Worm (Caenorhabditis elegans) whole organism, L2 larva: ENCODE data around the gene ugt-9.

Experiments
- C34F6.9 ChIP-seq: fragments of 150-350 bp; optimal IDR thresholded peaks from 2 replicates; lab custom pipeline; 2014; ENCODE audit warnings: missing biosample characterization, missing genetic modification characterization
- F13H6.1 ChIP-seq: sonication (generic microtip); optimal IDR thresholded peaks from 2 replicates; lab custom pipeline; 2016; ENCODE audit warnings: missing genetic modification characterization, missing compliant biosample characterization
- alr-1 ChIP-seq: fragments of 150-350 bp; optimal IDR thresholded peaks from 2 replicates; lab custom pipeline; 2014; ENCODE audit warnings: missing biosample characterization, missing genetic modification characterization
- aly-2 ChIP-seq: fragments of 150-350 bp; optimal IDR thresholded peaks from 2 replicates; lab custom pipeline; 2014; ENCODE audit warnings: missing biosample characterization, missing genetic modification characterization
- ceh-16 ChIP-seq: fragments of 150-350 bp; optimal IDR thresholded peaks from 2 replicates; lab custom pipeline; 2014; ENCODE audit warnings: missing biosample characterization, missing genetic modification characterization
- ceh-82 ChIP-seq: fragments of 150-350 bp; optimal IDR thresholded peaks from 2 replicates; lab custom pipeline; 2014; ENCODE audit warnings: missing biosample characterization, missing genetic modification characterization
- crh-2 ChIP-seq: sonication (generic microtip); optimal IDR thresholded peaks from 2 replicates; lab custom pipeline; 2017; ENCODE audit warnings: missing biosample characterization, missing genetic modification characterization
- elt-1 ChIP-seq: fragments of 150-350 bp; optimal IDR thresholded peaks from 2 replicates; lab custom pipeline; 2014; ENCODE audit warnings: missing biosample characterization, missing genetic modification characterization
- elt-3 ChIP-seq: sonication (generic microtip); optimal IDR thresholded peaks from 2 replicates; lab custom pipeline; 2017; ENCODE audit warnings: missing biosample characterization, missing genetic modification characterization
- fos-1 ChIP-seq: fragments of 150-350 bp; optimal IDR thresholded peaks from 2 replicates; lab custom pipeline; 2014; ENCODE audit warnings: missing biosample characterization, missing genetic modification characterization
- lin-11 ChIP-seq: fragments of 150-350 bp; sonication (generic microtip); optimal IDR thresholded peaks from 2 replicates; lab custom pipeline; 2014; ENCODE audit warnings: missing biosample characterization, missing genetic modification characterization, inconsistent platforms, mixed read lengths
- lin-13 ChIP-seq: fragments of 150-350 bp; optimal IDR thresholded peaks from 2 replicates; lab custom pipeline; 2014; ENCODE audit warnings: missing biosample characterization, missing genetic modification reagents, missing genetic modification characterization
- lin-39 ChIP-seq: fragments of 150-350 bp; optimal IDR thresholded peaks from 2 replicates; lab custom pipeline; 2014; ENCODE audit warnings: missing biosample characterization, missing genetic modification reagents, missing genetic modification characterization
- lsy-2 ChIP-seq, 2 experiments: fragments of 150-350 bp in 1 of 2; sonication (generic microtip) in 1 of 2; optimal IDR thresholded peaks; 2 replicates each; lab custom pipeline; 2014 to 2017; ENCODE audit warnings: missing biosample characterization in 2 of 2, missing genetic modification characterization in 2 of 2
- mab-5 ChIP-seq: fragments of 150-350 bp; optimal IDR thresholded peaks from 2 replicates; lab custom pipeline; 2014; ENCODE audit warnings: missing biosample characterization, missing genetic modification characterization
- mbf-1 ChIP-seq: sonication (generic microtip); optimal IDR thresholded peaks from 2 replicates; lab custom pipeline; 2017; ENCODE audit warnings: missing biosample characterization, missing genetic modification characterization
- mdl-1 ChIP-seq, 2 experiments: fragments of 150-350 bp in 1 of 2; sonication (generic microtip) in 1 of 2; optimal IDR thresholded peaks; 2 replicates each; lab custom pipeline; 2017; ENCODE audit warnings: missing biosample characterization in 2 of 2, missing genetic modification characterization in 2 of 2
- nhr-10 ChIP-seq: sonication (generic microtip); optimal IDR thresholded peaks from 2 replicates; lab custom pipeline; 2017; ENCODE audit warnings: missing biosample characterization, missing genetic modification characterization
- nhr-11 ChIP-seq: fragments of 150-350 bp; optimal IDR thresholded peaks from 2 replicates; lab custom pipeline; 2014; ENCODE audit warnings: missing biosample characterization, missing genetic modification characterization
- nhr-12 ChIP-seq: fragments of 150-350 bp; optimal IDR thresholded peaks from 2 replicates; lab custom pipeline; 2014; ENCODE audit warnings: missing biosample characterization, missing genetic modification characterization
- nhr-129 ChIP-seq: fragments of 150-350 bp; optimal IDR thresholded peaks from 2 replicates; lab custom pipeline; 2014; ENCODE audit warnings: missing biosample characterization, missing genetic modification characterization
- nhr-23 ChIP-seq: fragments of 150-350 bp; optimal IDR thresholded peaks from 2 replicates; lab custom pipeline; 2014; ENCODE audit warnings: missing biosample characterization, missing genetic modification reagents, missing genetic modification characterization
- nhr-237 ChIP-seq: fragments of 150-350 bp; optimal IDR thresholded peaks from 2 replicates; lab custom pipeline; 2014; ENCODE audit warnings: missing biosample characterization, missing genetic modification characterization
- nhr-25 ChIP-seq: fragments of 150-350 bp; sonication (generic microtip); optimal IDR thresholded peaks from 3 replicates; lab custom pipeline; 2014; ENCODE audit warnings: missing biosample characterization, missing genetic modification characterization
- nhr-77 ChIP-seq: fragments of 150-350 bp; optimal IDR thresholded peaks from 2 replicates; lab custom pipeline; 2014; ENCODE audit warnings: missing biosample characterization, missing genetic modification characterization
- peb-1 ChIP-seq: fragments of 150-350 bp; optimal IDR thresholded peaks from 2 replicates; lab custom pipeline; 2014; ENCODE audit warnings: missing biosample characterization, missing genetic modification characterization
- sem-4 ChIP-seq: fragments of 150-350 bp; optimal IDR thresholded peaks from 2 replicates; lab custom pipeline; 2014; ENCODE audit warnings: missing biosample characterization, missing genetic modification reagents, missing genetic modification characterization
- sma-3 ChIP-seq: sonication (generic microtip); optimal IDR thresholded peaks from 2 replicates; lab custom pipeline; 2016; ENCODE audit warnings: missing genetic modification reagents, missing genetic modification characterization, missing compliant biosample characterization
- sma-9 ChIP-seq, 2 experiments: fragments of 150-350 bp in 1 of 2; sonication (generic microtip) in 1 of 2; optimal IDR thresholded peaks; 2 replicates each; lab custom pipeline; 2014 to 2016; ENCODE audit warnings: missing genetic modification characterization in 2 of 2, mild to moderate bottlenecking in 1 of 2, missing biosample characterization in 1 of 2, missing compliant biosample characterization in 1 of 2, missing genetic modification reagents in 1 of 2, moderate library complexity in 1 of 2
- unc-55 ChIP-seq: fragments of 150-350 bp; sonication (generic microtip); optimal IDR thresholded peaks from 3 replicates; lab custom pipeline; 2014; ENCODE audit warnings: missing biosample characterization, missing genetic modification reagents, missing genetic modification characterization
- zag-1 ChIP-seq: fragments of 150-350 bp; optimal IDR thresholded peaks from 2 replicates; lab custom pipeline; 2014; ENCODE audit warnings: missing biosample characterization, missing genetic modification characterization
- ztf-1 ChIP-seq: fragments of 200-800 bp; sonication (Bioruptor generic); conservative IDR thresholded peaks from 2 replicates; pipeline ENCODE4 v1.3.6; 2022; ENCODE audit warnings: missing genetic modification characterization, missing compliant biosample characterization
- ztf-11 ChIP-seq: sonication (generic microtip); optimal IDR thresholded peaks from 2 replicates; lab custom pipeline; 2017; ENCODE audit warnings: missing biosample characterization, missing genetic modification characterization
- ztf-4 ChIP-seq: fragments of 150-350 bp; optimal IDR thresholded peaks from 2 replicates; lab custom pipeline; 2014; ENCODE audit warnings: missing biosample characterization, missing genetic modification characterization

ugt-9 gene

ce11 chrV:4851138-4851537 lies 44.7 kb upstream of the ugt-9 start, which contains the start of gene nex-4:
nex-4 (plus strand) TSS chrV:4851438.
- no peak for TF ChIP-seq mdl-1 (tag; optimal IDR thresholded peaks at IDR 0.05; lab: Kevin White, UChicago)
- TF ChIP-seq lsy-2 (tag; optimal IDR thresholded peaks at IDR 0.05; lab: Kevin White, UChicago) = no peak

- no peak for TF ChIP-seq nhr-129
- TF ChIP-seq sma-9 (GFP tag; optimal IDR thresholded peaks at IDR 0.05; lab: Kevin White, UChicago) = no peak
- no peak for TF ChIP-seq sma-9 (tag; optimal IDR thresholded peaks at IDR 0.05; lab: Kevin White, UChicago)
- no peak for TF ChIP-seq elt-3 (tag; lab: Kevin White, UChicago)
- no peak for TF ChIP-seq mab-5 (tag; lab: Kevin White, UChicago)
- TF ChIP-seq C34F6.9 (tag; lab: Kevin White, UChicago) = no peak
- no peak for TF ChIP-seq nhr-12 (tag; lab: Kevin White, UChicago)
- TF ChIP-seq lin-39 (tag; lab: Kevin White, UChicago) = no peak
- TF ChIP-seq ztf-4 = no peak
- TF ChIP-seq ceh-82 (tag; lab: Kevin White, UChicago) = no peak
- TF ChIP-seq unc-55 (GFP tag; lab: Kevin White, UChicago) = no peak
- TF ChIP-seq sem-4 (tag; lab: Kevin White, UChicago) = no peak
- TF ChIP-seq lsy-2 (tag; optimal IDR thresholded peaks at IDR 0.05; lab: Kevin White, UChicago) = no peak
- TF ChIP-seq F13H6.1 (tag; lab: Kevin White, UChicago) = no peak
- TF ChIP-seq alr-1 (tag; lab: Kevin White, UChicago) = no peak
- TF ChIP-seq ceh-16 = no peak
- no peak for TF ChIP-seq ztf-1 (GFP tag; lab: Robert Waterston, UW)
Measured at ce11 chrV:4851969-4852368, 43.9 kb upstream of the ugt-9 start.

- TF ChIP-seq nhr-237 (tag; lab: Kevin White, UChicago) = no peak
- no peak for TF ChIP-seq C34F6.9 (tag; lab: Kevin White, UChicago)
- TF ChIP-seq F13H6.1 (tag; lab: Kevin White, UChicago) = no peak
- no peak for TF ChIP-seq sma-3 (GFP tag; lab: Kevin White, UChicago)
- TF ChIP-seq nhr-23 = no peak
- no peak for TF ChIP-seq nhr-129
- TF ChIP-seq lsy-2 (tag; optimal IDR thresholded peaks at IDR 0.05; lab: Kevin White, UChicago) = no peak
- no peak for TF ChIP-seq lin-13
- no peak for TF ChIP-seq mab-5 (tag; lab: Kevin White, UChicago)
- TF ChIP-seq ztf-11 (tag; lab: Kevin White, UChicago) = no peak
- TF ChIP-seq elt-1 (tag; lab: Kevin White, UChicago) = no peak
- no peak for TF ChIP-seq nhr-10
- no peak for TF ChIP-seq nhr-12 (tag; lab: Kevin White, UChicago)
- TF ChIP-seq, all 48 proteins: peak for 0
Measured at ce11 chrV:4857561-4857960, 38.3 kb upstream of the ugt-9 start.

ce11 chrV:4860525-4860924 lies 35.3 kb upstream of the ugt-9 start:
- TF ChIP-seq mdl-1 (tag; optimal IDR thresholded peaks at IDR 0.05; lab: Kevin White, UChicago) = no peak
- peak in 1 of 2 experiments; percentile 45 for TF ChIP-seq lsy-2 (tag; optimal IDR thresholded peaks at IDR 0.05; lab: Kevin White, UChicago)
- TF ChIP-seq nhr-129 = peak; percentile 51
- TF ChIP-seq ztf-1 (GFP tag; lab: Robert Waterston, UW) = no peak
- peak; percentile 42 for TF ChIP-seq unc-55 (GFP tag; lab: Kevin White, UChicago)
- no peak for TF ChIP-seq nhr-11
- no peak for TF ChIP-seq alr-1 (tag; lab: Kevin White, UChicago)

- TF ChIP-seq lsy-2 (tag; optimal IDR thresholded peaks at IDR 0.05; lab: Kevin White, UChicago) = peak in 1 of 2 experiments; percentile 49
- peak; percentile 67 for TF ChIP-seq sma-9 (GFP tag; optimal IDR thresholded peaks at IDR 0.05; lab: Kevin White, UChicago)
- no peak for TF ChIP-seq sma-9 (tag; optimal IDR thresholded peaks at IDR 0.05; lab: Kevin White, UChicago)
- TF ChIP-seq sem-4 (tag; lab: Kevin White, UChicago) = no peak
- TF ChIP-seq fos-1 = peak; percentile 40
- peak; percentile 49 for TF ChIP-seq crh-2 (tag; lab: Kevin White, UChicago)
- TF ChIP-seq F13H6.1 (tag; lab: Kevin White, UChicago) = peak; percentile 65
- no peak for TF ChIP-seq nhr-23
- TF ChIP-seq nhr-129 = peak; percentile 97
- TF ChIP-seq nhr-25 = peak; percentile 22
Measured at ce11 chrV:4862737-4863136, 33.1 kb upstream of the ugt-9 start, which contains the start of gene C37H5.13. C37H5.13 (minus strand) TSS chrV:4862965.

ce11 chrV:4864330-4864729 lies 31.5 kb upstream of the ugt-9 start:
- TF ChIP-seq ceh-16 = no peak
- TF ChIP-seq alr-1 (tag; lab: Kevin White, UChicago) = no peak
- no peak for TF ChIP-seq nhr-25
- no peak for TF ChIP-seq lin-11 (tag; lab: Kevin White, UChicago)
- TF ChIP-seq nhr-77 (tag; lab: Kevin White, UChicago) = no peak
- TF ChIP-seq nhr-10 = no peak
- TF ChIP-seq zag-1 = no peak
- no peak for TF ChIP-seq nhr-23
- TF ChIP-seq aly-2 = no peak
- no peak for TF ChIP-seq lin-39 (tag; lab: Kevin White, UChicago)
- no peak for TF ChIP-seq lsy-2 (tag; optimal IDR thresholded peaks at IDR 0.05; lab: Kevin White, UChicago)
- no peak for TF ChIP-seq peb-1 (tag; lab: Kevin White, UChicago)
- TF ChIP-seq mdl-1 (tag; optimal IDR thresholded peaks at IDR 0.05; lab: Kevin White, UChicago) = no peak
- TF ChIP-seq mbf-1 (tag; lab: Kevin White, UChicago) = no peak
- no peak for TF ChIP-seq fos-1
- TF ChIP-seq, all 48 proteins: peak for 0
